Worm (Caenorhabditis elegans) whole organism, young adult: Measurements from ENCODE around the gene clec-178.

ENCODE experiments used
- B0019.2 ChIP-seq: fragments of 200-800 bp; sonication (Bioruptor generic); conservative IDR thresholded peaks from 2 replicates; pipeline ENCODE4 v1.3.6; 2022; ENCODE audit warnings: missing genetic modification reagents, missing genetic modification characterization, missing compliant biosample characterization
- B0261.1 ChIP-seq: sonication (generic microtip); optimal IDR thresholded peaks from 2 replicates; lab custom pipeline; 2016; ENCODE audit warnings: mild to moderate bottlenecking, missing genetic modification characterization, moderate library complexity, missing compliant biosample characterization
- C17E4.6 ChIP-seq: fragments of 200-800 bp; sonication (Bioruptor generic); IDR thresholded peaks from 2 replicates; pipeline ENCODE4 v1.3.6; 2022; ENCODE audit warnings: missing genetic modification reagents, missing genetic modification characterization, missing compliant biosample characterization
- F39B2.1 ChIP-seq: fragments of 200-800 bp; sonication (Bioruptor generic); IDR thresholded peaks from 2 replicates; pipeline ENCODE4 v1.3.6; 2022; ENCODE audit warnings: missing genetic modification reagents, missing genetic modification characterization, missing compliant biosample characterization
- F49E8.2 ChIP-seq: sonication (generic microtip); optimal IDR thresholded peaks from 3 replicates; lab custom pipeline; 2017; ENCODE audit warnings: missing genetic modification characterization, mild to moderate bottlenecking, missing compliant biosample characterization, antibody characterized with exemption, moderate library complexity; ENCODE audit not compliant: insufficient read depth
- F52B5.7 ChIP-seq: sonication (generic microtip); optimal IDR thresholded peaks from 2 replicates; lab custom pipeline; 2016; ENCODE audit warnings: mild to moderate bottlenecking, missing genetic modification characterization, missing compliant biosample characterization
- K11D2.4 ChIP-seq: fragments of 200-800 bp; sonication (Bioruptor generic); IDR thresholded peaks from 2 replicates; pipeline ENCODE4 v1.3.6; 2022; ENCODE audit warnings: missing genetic modification reagents, missing genetic modification characterization, missing compliant biosample characterization
- K12H6.12 ChIP-seq: fragments of 200-800 bp; sonication (Bioruptor generic); optimal IDR thresholded peaks from 2 replicates; lab custom pipeline; 2018; ENCODE audit warnings: mild to moderate bottlenecking, missing genetic modification characterization, missing compliant biosample characterization
- Y53F4B.3 ChIP-seq: fragments of 200-800 bp; sonication (Bioruptor generic); IDR thresholded peaks from 2 replicates; pipeline ENCODE4 v1.3.6; 2022; ENCODE audit warnings: missing genetic modification reagents, missing genetic modification characterization, missing compliant biosample characterization
- Y53G8AR.9 ChIP-seq: fragments of 200-800 bp; sonication (Bioruptor generic); conservative IDR thresholded peaks from 2 replicates; pipeline ENCODE4 v1.3.6; 2022; ENCODE audit warnings: missing genetic modification reagents, missing genetic modification characterization, missing compliant biosample characterization
- atf-7 ChIP-seq: sonication (generic microtip); optimal IDR thresholded peaks from 2 replicates; lab custom pipeline; 2017; ENCODE audit warnings: mild to moderate bottlenecking, missing genetic modification characterization, missing compliant biosample characterization
- ccch-3 ChIP-seq: fragments of 200-800 bp; sonication (Bioruptor generic); optimal IDR thresholded peaks from 2 replicates; lab custom pipeline; 2018; ENCODE audit warnings: mild to moderate bottlenecking, missing genetic modification characterization, missing compliant biosample characterization
- ceh-27 ChIP-seq: fragments of 200-800 bp; sonication (Bioruptor generic); optimal IDR thresholded peaks from 2 replicates; lab custom pipeline; 2018; ENCODE audit warnings: mild to moderate bottlenecking, missing genetic modification characterization, moderate library complexity, missing compliant biosample characterization
- dox-1 ChIP-seq: fragments of 200-800 bp; sonication (Bioruptor generic); IDR thresholded peaks from 2 replicates; pipeline ENCODE4 v1.3.6; 2022; ENCODE audit warnings: missing genetic modification reagents, missing genetic modification characterization, missing compliant biosample characterization
- egl-44 ChIP-seq: fragments of 200-800 bp; sonication (Bioruptor generic); IDR thresholded peaks from 2 replicates; pipeline ENCODE4 v1.3.6; 2022; ENCODE audit warnings: missing genetic modification reagents, missing genetic modification characterization, missing compliant biosample characterization
- egrh-3 ChIP-seq: fragments of 200-800 bp; sonication (Bioruptor generic); IDR thresholded peaks from 2 replicates; pipeline ENCODE4 v1.3.6; 2022; ENCODE audit warnings: missing genetic modification reagents, missing genetic modification characterization, missing compliant biosample characterization
- fkh-3 ChIP-seq: sonication (generic microtip); optimal IDR thresholded peaks from 2 replicates; lab custom pipeline; 2016; ENCODE audit warnings: mild to moderate bottlenecking, missing genetic modification characterization, missing compliant biosample characterization
- hlh-26 ChIP-seq: fragments of 200-800 bp; sonication (Bioruptor generic); conservative IDR thresholded peaks from 2 replicates; pipeline ENCODE4 v1.3.6; 2022; ENCODE audit warnings: missing genetic modification reagents, missing genetic modification characterization, missing compliant biosample characterization
- lin-35 ChIP-seq, 3 experiments: fragments of 150-350 bp in 2 of 3; sonication (generic microtip) in 1 of 3; optimal IDR thresholded peaks; 2 replicates each; lab custom pipeline; 2014 to 2018; ENCODE audit warnings: missing biosample characterization in 3 of 3, missing genetic modification characterization in 3 of 3, missing genetic modification reagents in 3 of 3
- lin-40 ChIP-seq: sonication (generic microtip); optimal IDR thresholded peaks from 2 replicates; lab custom pipeline; 2016; ENCODE audit warnings: missing genetic modification characterization, mild to moderate bottlenecking, missing compliant biosample characterization, missing genotype, missing genetic modification reagents
- lir-1 ChIP-seq: fragments of 200-800 bp; sonication (Bioruptor generic); conservative IDR thresholded peaks from 2 replicates; pipeline ENCODE4 v1.3.6; 2022; ENCODE audit warnings: missing genetic modification reagents, missing genetic modification characterization, missing compliant biosample characterization
- madf-10 ChIP-seq: sonication (generic microtip); optimal IDR thresholded peaks from 2 replicates; lab custom pipeline; 2016; ENCODE audit warnings: mild to moderate bottlenecking, missing genetic modification characterization, missing compliant biosample characterization
- mcd-1 ChIP-seq: fragments of 200-800 bp; sonication (Bioruptor generic); IDR thresholded peaks from 2 replicates; pipeline ENCODE4 v1.3.6; 2022; ENCODE audit warnings: missing genetic modification reagents, missing genetic modification characterization, missing compliant biosample characterization
- mel-28 ChIP-seq: sonication (generic microtip); optimal IDR thresholded peaks from 2 replicates; lab custom pipeline; 2016; ENCODE audit warnings: borderline replicate concordance, mild to moderate bottlenecking, missing genetic modification characterization, missing compliant biosample characterization
- nhr-80 ChIP-seq: sonication (generic microtip); optimal IDR thresholded peaks from 2 replicates; lab custom pipeline; 2016; ENCODE audit warnings: missing genetic modification characterization, missing compliant biosample characterization
- nhr-90 ChIP-seq: sonication (generic microtip); optimal IDR thresholded peaks from 2 replicates; lab custom pipeline; 2016; ENCODE audit warnings: missing genotype, mild to moderate bottlenecking, missing genetic modification characterization, missing compliant biosample characterization
- pha-4 ChIP-seq: fragments of 150-350 bp; sonication (generic microtip); optimal IDR thresholded peaks from 2 replicates; lab custom pipeline; 2014; ENCODE audit warnings: missing biosample characterization, missing genetic modification reagents, missing genetic modification characterization
- rcor-1 ChIP-seq: fragments of 200-800 bp; sonication (Bioruptor generic); IDR thresholded peaks from 2 replicates; pipeline ENCODE4 v1.3.6; 2022; ENCODE audit warnings: missing genetic modification reagents, missing genetic modification characterization, missing compliant biosample characterization
- repo-1 ChIP-seq: sonication (generic microtip); optimal IDR thresholded peaks from 2 replicates; lab custom pipeline; 2017; ENCODE audit warnings: mild to moderate bottlenecking, missing genetic modification characterization, missing compliant biosample characterization
- somi-1 ChIP-seq: fragments of 200-800 bp; sonication (Bioruptor generic); optimal IDR thresholded peaks from 2 replicates; lab custom pipeline; 2018; ENCODE audit warnings: mild to moderate bottlenecking, missing genetic modification characterization, missing compliant biosample characterization
- tlf-1 ChIP-seq: fragments of 200-800 bp; sonication (Bioruptor generic); optimal IDR thresholded peaks from 2 replicates; lab custom pipeline; 2018; ENCODE audit warnings: mild to moderate bottlenecking, missing genetic modification characterization, missing compliant biosample characterization
- ztf-18 ChIP-seq: sonication (generic microtip); optimal IDR thresholded peaks from 2 replicates; lab custom pipeline; 2016; ENCODE audit warnings: missing genotype, mild to moderate bottlenecking, missing genetic modification characterization, missing compliant biosample characterization
- ztf-3 ChIP-seq: fragments of 200-800 bp; sonication (Bioruptor generic); optimal IDR thresholded peaks from 2 replicates; lab custom pipeline; 2018; ENCODE audit warnings: mild to moderate bottlenecking, missing genetic modification characterization, missing compliant biosample characterization

Gene clec-178

ce11 chrIV:5650761-5651332, 2.9 kb upstream of the clec-178 start (continued):
- TF ChIP-seq lin-35 (GFP tag; optimal IDR thresholded peaks at IDR 0.05; lab: Kevin White, UChicago) (no peak), K11D2.4 (GFP tag; lab: Robert Waterston, UW) (no peak), egl-44 (GFP tag; lab: Robert Waterston, UW) (no peak), F49E8.2 (tag; lab: Kevin White, UChicago) (no peak), Y53G8AR.9 (GFP tag; lab: Robert Waterston, UW) (peak; percentile 70; the same call in 1 of the 2 replicates), K12H6.12 (tag; lab: Kevin White, UChicago) (no peak), somi-1 (GFP tag; lab: Kevin White, UChicago) (no peak), egrh-3 (GFP tag; lab: Robert Waterston, UW) (no peak), B0261.1 (no peak), dox-1 (no peak), fkh-3 (tag; lab: Kevin White, UChicago) (no peak), F39B2.1 (no peak), F52B5.7 (tag; lab: Kevin White, UChicago) (no peak), rcor-1 (no peak)

- TF ChIP-seq mcd-1 (GFP tag; lab: Robert Waterston, UW) = no peak
- peak; percentile 43 for TF ChIP-seq nhr-80 (tag; lab: Kevin White, UChicago)
Measured at ce11 chrIV:5652811-5653483, 802 bp upstream of the clec-178 start.

- no peak for TF ChIP-seq Y53F4B.3 (GFP tag; lab: Robert Waterston, UW)
- TF ChIP-seq tlf-1 (GFP tag; lab: Kevin White, UChicago) = no peak
- peak; percentile 38 for TF ChIP-seq atf-7 (tag; lab: Kevin White, UChicago)
- TF ChIP-seq mel-28 (tag; lab: Kevin White, UChicago) = no peak
- 0 out of 2 replicates have a peak, but pooled peaks have one; percentile 41 for TF ChIP-seq Y53G8AR.9 (GFP tag; lab: Robert Waterston, UW)
- peak; percentile 21 for TF ChIP-seq nhr-90
- no peak for TF ChIP-seq hlh-26 (GFP tag; lab: Robert Waterston, UW)
- TF ChIP-seq pha-4 (tag; lab: Kevin White, UChicago) = peak; percentile 65
- no peak for TF ChIP-seq ceh-27 (GFP tag; lab: Kevin White, UChicago)
- no peak for TF ChIP-seq lin-40 (tag; lab: Kevin White, UChicago)
- TF ChIP-seq ztf-18 (tag; lab: Kevin White, UChicago) = no peak
- TF ChIP-seq mcd-1 (GFP tag; lab: Robert Waterston, UW) = 0 out of 2 replicates have a peak, but pooled peaks have one; percentile 6
- TF ChIP-seq repo-1 (tag; lab: Kevin White, UChicago) = no peak
- no peak for TF ChIP-seq ztf-3 (GFP tag; lab: Kevin White, UChicago)
- TF ChIP-seq madf-10 (tag; lab: Kevin White, UChicago) = peak; percentile 38
- no peak for TF ChIP-seq ccch-3 (GFP tag; lab: Kevin White, UChicago)
- TF ChIP-seq nhr-80 (tag; lab: Kevin White, UChicago) = peak; percentile 92
- no peak for TF ChIP-seq B0019.2
- TF ChIP-seq dox-1 = peak; percentile 59; the same call in 1 of the 2 replicates
- TF ChIP-seq C17E4.6 (GFP tag; lab: Robert Waterston, UW) = no peak
- TF ChIP-seq lir-1 (GFP tag; lab: Robert Waterston, UW) = no peak
Measured at ce11 chrIV:5654203-5654602, 454 bp downstream of the clec-178 start.
